Worm (Caenorhabditis elegans): ENCODE results near the gene C28H8.2.

C28H8.2 gene

ce11 chrIII:5925724-5926123, 5.6 kb downstream of the C28H8.2 start, which contains the start of the genes dnc-2 and bcl-7 (continued):
- TF ChIP-seq sox-4 (tag; optimal IDR thresholded peaks at IDR 0.05) (no peak), fos-1 (tag; optimal IDR thresholded peaks at IDR 0.05) (peak; percentile 31), nhr-11 (tag; optimal IDR thresholded peaks at IDR 0.05) (no peak), nhr-12 (tag; optimal IDR thresholded peaks at IDR 0.05) (no peak), mef-2 (tag; optimal IDR thresholded peaks at IDR 0.05) (no peak), elt-3 (tag; optimal IDR thresholded peaks at IDR 0.05) (peak in 2 of 6 experiments; percentile 18 to 36), nhr-85 (tag) (no peak), lin-15B (tag; optimal IDR thresholded peaks at IDR 0.05) (peak; percentile 58), pqm-1 (tag; optimal IDR thresholded peaks at IDR 0.05) (no peak), unc-86 (tag; optimal IDR thresholded peaks at IDR 0.05) (peak; percentile 8), lin-14 (GFP tag; optimal IDR thresholded peaks at IDR 0.05) (peak; percentile 89), ceh-63 (GFP tag; optimal IDR thresholded peaks at IDR 0.05) (no peak), mep-1 (tag; optimal IDR thresholded peaks at IDR 0.05) (peak; percentile 59), rnt-1 (tag; optimal IDR thresholded peaks at IDR 0.05) (peak; percentile 66), swsn-7 (tag; optimal IDR thresholded peaks at IDR 0.05) (peak; percentile 63), tbx-2 (tag; optimal IDR thresholded peaks at IDR 0.05) (peak; percentile 38), grh-1 (GFP tag; IDR thresholded peaks at IDR 0.05) (no peak), mab-9 (GFP tag; IDR thresholded peaks at IDR 0.05) (no peak), blmp-1 (tag; optimal IDR thresholded peaks at IDR 0.05) (peak; percentile 51), zag-1 (tag; optimal IDR thresholded peaks at IDR 0.05) (no peak), jun-1 (tag; optimal IDR thresholded peaks at IDR 0.05) (peak; percentile 16), efl-1 (optimal IDR thresholded peaks at IDR 0.05) (peak; percentile 70 to 79), efl-1 (GFP tag; optimal IDR thresholded peaks at IDR 0.05 in 1 of 2) (peak; percentile 66 to 92), elt-2 (tag; optimal IDR thresholded peaks at IDR 0.05) (peak; percentile 16), dsc-1 (tag; optimal IDR thresholded peaks at IDR 0.05) (peak; percentile 60), mdl-1 (tag; optimal IDR thresholded peaks at IDR 0.05) (peak in 1 of 2 experiments; percentile 21), Y116A8C.19 (tag; optimal IDR thresholded peaks at IDR 0.05; ENCODE audit: borderline replicate concordance) (no peak), lin-35 (GFP tag; optimal IDR thresholded peaks at IDR 0.05) (peak; percentile 73 to 75), ets-5 (GFP tag; IDR thresholded peaks at IDR 0.05) (no peak), C04F5.9 (tag; optimal IDR thresholded peaks at IDR 0.05) (peak; percentile 2), xbp-1 (tag; optimal IDR thresholded peaks at IDR 0.05) (peak; percentile 57), lin-13 (GFP tag; optimal IDR thresholded peaks at IDR 0.05) (peak; percentile 8), nhr-90 (tag; optimal IDR thresholded peaks at IDR 0.05; ENCODE audit: poor library complexity) (peak; percentile 31), sup-37 (GFP tag; optimal IDR thresholded peaks at IDR 0.05) (no peak), zip-4 (GFP tag; optimal IDR thresholded peaks at IDR 0.05) (peak; percentile 76), ces-1 (GFP tag; optimal IDR thresholded peaks at IDR 0.05) (no peak), F16B12.6 (tag; optimal IDR thresholded peaks at IDR 0.05) (peak; percentile 45), lir-3 (tag; optimal IDR thresholded peaks at IDR 0.05; ENCODE audit: poor library complexity) (peak; percentile 11), fkh-10 (GFP tag; optimal IDR thresholded peaks at IDR 0.05) (no peak), snu-23 (GFP tag; optimal IDR thresholded peaks at IDR 0.05) (peak; percentile 75), C34B4.2 (tag; optimal IDR thresholded peaks at IDR 0.05) (no peak), nhr-19 (GFP tag; conservative IDR thresholded peaks at IDR 0.05) (peak; percentile 51), ceh-82 (tag; optimal IDR thresholded peaks at IDR 0.05) (peak in 2 of 3 experiments; percentile 37 to 49)

ce11 chrIII:5930659-5931058, 10.5 kb downstream of the C28H8.2 start:
- peak; percentile 4 for TF ChIP-seq mef-2 (tag; optimal IDR thresholded peaks at IDR 0.05)
- no peak for TF ChIP-seq hlh-17 (GFP tag; optimal IDR thresholded peaks at IDR 0.05; ENCODE audit: borderline replicate concordance)
- TF ChIP-seq aly-2 (tag; optimal IDR thresholded peaks at IDR 0.05) = no peak
- TF ChIP-seq rnt-1 (tag; optimal IDR thresholded peaks at IDR 0.05) = peak; percentile 50
- TF ChIP-seq nhr-28 (tag; optimal IDR thresholded peaks at IDR 0.05) = no peak
- TF ChIP-seq zag-1 (tag; optimal IDR thresholded peaks at IDR 0.05) = no peak
- no peak for TF ChIP-seq xbp-1 (tag; optimal IDR thresholded peaks at IDR 0.05)
- TF ChIP-seq unc-130 (tag; optimal IDR thresholded peaks at IDR 0.05) = no peak
- no peak for TF ChIP-seq pag-3 (tag; optimal IDR thresholded peaks at IDR 0.05; ENCODE audit: borderline replicate concordance, insufficient read depth)
- TF ChIP-seq tlp-1 (tag; optimal IDR thresholded peaks at IDR 0.05) = no peak
- TF ChIP-seq sox-4 (tag; optimal IDR thresholded peaks at IDR 0.05) = no peak
- TF ChIP-seq pqm-1 (tag; optimal IDR thresholded peaks at IDR 0.05) = no peak
- no peak for TF ChIP-seq ceh-8 (GFP tag; optimal IDR thresholded peaks at IDR 0.05)
- TF ChIP-seq unc-62 (GFP tag; optimal IDR thresholded peaks at IDR 0.05) = no peak
- TF ChIP-seq ceh-90 (tag; optimal IDR thresholded peaks at IDR 0.05) = no peak
- TF ChIP-seq unc-98 (GFP tag; IDR thresholded peaks at IDR 0.05) = no peak
- peak; percentile 27 for TF ChIP-seq nhr-19 (GFP tag; conservative IDR thresholded peaks at IDR 0.05)
- TF ChIP-seq dsc-1 (tag; optimal IDR thresholded peaks at IDR 0.05) = peak; percentile 49
- TF ChIP-seq lin-35 (GFP tag; optimal IDR thresholded peaks at IDR 0.05) = no peak
- no peak for TF ChIP-seq ets-5 (GFP tag; IDR thresholded peaks at IDR 0.05)
- peak; percentile 26 for TF ChIP-seq nhr-85 (tag)
